Worm (Caenorhabditis elegans) whole organism, L4 larva: ENCODE results near the gene dnj-11.

ENCODE experiments used
- T20F7.1 ChIP-seq: fragments of 200-800 bp; sonication (Bioruptor generic); optimal IDR thresholded peaks from 2 replicates; lab custom pipeline; 2018; ENCODE audit warnings: mild to moderate bottlenecking, missing genetic modification characterization, missing compliant biosample characterization
- aly-2 ChIP-seq: sonication (generic microtip); optimal IDR thresholded peaks from 2 replicates; lab custom pipeline; 2018; ENCODE audit warnings: missing biosample characterization, missing genetic modification characterization
- fkh-10 ChIP-seq: fragments of 150-350 bp; optimal IDR thresholded peaks from 2 replicates; lab custom pipeline; 2014; ENCODE audit warnings: missing biosample characterization, missing genetic modification reagents, missing genetic modification characterization
- pqm-1 ChIP-seq: sonication (generic microtip); optimal IDR thresholded peaks from 2 replicates; lab custom pipeline; 2017; ENCODE audit warnings: missing biosample characterization, missing genetic modification characterization
- snpc-4 ChIP-seq: fragments of 150-350 bp; optimal IDR thresholded peaks from 2 replicates; lab custom pipeline; 2014; ENCODE audit warnings: missing biosample characterization, missing genetic modification characterization
- tag-97 ChIP-seq: fragments of 200-800 bp; sonication (Bioruptor generic); IDR thresholded peaks from 2 replicates; pipeline ENCODE4 v1.3.6; 2022; ENCODE audit warnings: missing genetic modification characterization, missing compliant biosample characterization

DNA sequence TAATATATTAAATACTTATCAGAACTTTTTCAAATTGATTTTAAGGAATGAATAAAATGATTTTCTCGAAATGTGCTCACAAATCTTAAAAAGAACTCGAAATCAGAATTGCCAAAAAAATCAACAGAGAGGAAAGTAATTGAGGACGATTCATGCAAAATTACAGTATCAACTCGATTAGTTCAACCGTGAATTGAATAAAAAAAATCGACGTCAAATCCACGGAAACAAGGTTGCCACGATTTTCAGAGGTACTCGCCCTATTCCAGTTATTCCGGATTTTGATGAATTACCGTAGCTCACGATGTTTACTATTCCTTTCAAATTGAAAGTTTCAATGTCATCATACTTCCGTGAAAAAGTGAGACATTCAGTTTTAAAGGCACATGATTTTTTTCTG, 16.7 kb downstream of the dnj-11 start, which contains the start of gene F15B10.3:
- TF ChIP-seq aly-2 (no peak), fkh-10 (no peak), tag-97 (GFP tag; lab: Robert Waterston, UW) (no peak), snpc-4 (tag; lab: Kevin White, UChicago) (no peak), T20F7.1 (GFP tag; lab: Kevin White, UChicago) (no peak), pqm-1 (tag; lab: Kevin White, UChicago) (no peak)
